Fruit fly (Drosophila melanogaster): ENCODE data around the gene Phae1.
A peak's percentile ranks its signal among the peaks of the same experiment; 100 is the strongest.

The Phae1 gene

DNA sequence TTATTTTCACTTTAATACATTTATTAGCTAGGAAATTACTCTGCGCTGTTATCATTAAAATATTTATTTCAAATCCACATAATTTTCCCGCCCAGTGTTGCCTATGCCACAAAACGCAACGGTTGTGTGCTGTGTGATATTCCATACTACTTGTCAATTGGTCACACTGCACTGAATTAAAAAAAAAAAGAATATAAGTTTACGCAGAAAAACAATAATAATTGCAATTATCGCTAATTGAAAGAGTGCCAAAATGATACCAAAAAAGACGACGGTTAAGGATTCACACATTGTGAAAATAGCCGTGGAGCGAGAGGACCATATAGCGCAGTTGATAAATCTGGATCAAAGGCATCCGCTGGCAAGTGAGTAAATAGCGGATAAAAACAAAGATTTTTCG lies 11.5 kb upstream of the Phae1 start, which contains the start of gene Ced-12:
Ced-12 (plus strand) TSS at position 141 of the 400 bp plus-strand sequence.
- TF ChIP-seq dsx (GFP tag; optimal IDR thresholded peaks at IDR 0.05; ENCODE audit: poor library complexity, severe bottlenecking) = no peak
- peak; percentile 45 for TF ChIP-seq fkh (GFP tag; optimal IDR thresholded peaks at IDR 0.05)

DNA sequence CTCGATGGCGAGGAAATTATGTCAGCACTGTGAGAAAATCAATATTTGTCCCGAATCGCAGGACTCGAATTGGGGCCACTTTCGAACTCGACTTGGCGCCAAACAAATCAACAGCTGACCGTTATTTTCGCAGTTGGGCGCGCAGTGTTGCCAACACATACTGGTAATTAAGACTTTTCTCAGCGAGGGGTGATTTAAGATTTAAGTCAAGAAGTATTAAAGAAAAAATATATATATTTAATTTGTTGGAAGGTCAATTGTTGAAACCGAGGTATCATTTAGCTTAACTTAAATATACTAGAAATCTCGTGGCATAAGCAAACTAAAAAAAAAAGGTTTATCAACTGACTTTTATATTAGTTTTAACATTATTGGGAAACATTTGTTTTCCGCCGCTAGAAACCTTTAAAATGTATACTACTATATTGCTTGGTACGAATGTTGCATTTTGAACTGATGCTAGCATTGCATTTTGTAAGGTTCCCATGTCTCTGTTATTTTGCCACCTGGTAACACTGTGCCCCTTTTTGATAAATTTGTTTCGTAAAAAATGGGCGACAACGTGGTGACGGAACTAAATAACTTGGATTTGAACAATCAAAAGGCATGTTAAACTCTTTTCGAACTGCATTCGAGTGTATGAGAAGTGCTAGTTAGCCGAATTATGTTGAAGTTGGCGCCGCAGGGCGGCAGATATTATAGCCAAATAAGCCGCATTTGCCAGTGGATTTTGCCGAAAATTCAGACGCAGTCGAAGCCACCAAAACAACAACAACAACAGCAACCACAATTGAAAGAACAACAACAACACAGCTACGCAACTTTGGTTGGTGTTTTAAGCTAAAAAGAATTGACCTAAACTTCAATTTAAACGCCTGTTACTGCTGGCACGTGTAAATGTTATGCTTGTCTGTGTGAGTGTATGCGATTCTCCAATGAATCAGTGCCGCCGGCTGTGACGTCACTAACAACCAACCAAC lies 5.7 kb upstream of the Phae1 start, which contains the start of the genes Patsas and ThrRS:
Patsas (minus strand) TSS at position 55 of the 980 bp plus-strand sequence.
ThrRS (plus strand) TSS at position 521 of the 980 bp plus-strand sequence.
- TF ChIP-seq CG9139 (GFP tag; optimal IDR thresholded peaks at IDR 0.05) (peak; percentile 54), CG34406 (GFP tag; optimal IDR thresholded peaks at IDR 0.05) (peak; percentile 78), CG8319 (GFP tag; optimal IDR thresholded peaks at IDR 0.05) (peak; percentile 72), Smox (GFP tag; optimal IDR thresholded peaks at IDR 0.05) (no peak), CG8119 (GFP tag; IDR thresholded peaks at IDR 0.05) (peak; percentile 83), Hr38 (GFP tag; optimal IDR thresholded peaks at IDR 0.05) (no peak), CG11294 (GFP tag; IDR thresholded peaks at IDR 0.05) (peak; percentile 68; the same call in 1 of the 2 replicates), CG6792 (GFP tag; optimal IDR thresholded peaks at IDR 0.05) (peak; percentile 66), CG10631 (GFP tag; optimal IDR thresholded peaks at IDR 0.05) (no peak), Hr4 (GFP tag; optimal IDR thresholded peaks at IDR 0.05) (no peak), Lpt (GFP tag; optimal IDR thresholded peaks at IDR 0.05) (peak; percentile 80), salr (GFP tag; optimal IDR thresholded peaks at IDR 0.05) (peak in 1 of 2 experiments; percentile 49), CG10669 (GFP tag; optimal IDR thresholded peaks at IDR 0.05) (no peak), Sox102F (GFP tag; optimal IDR thresholded peaks at IDR 0.05) (no peak), Blimp-1 (GFP tag; optimal IDR thresholded peaks at IDR 0.05) (no peak), pdm3 (GFP tag; optimal IDR thresholded peaks at IDR 0.05) (no peak), Eip75B (GFP tag; optimal IDR thresholded peaks at IDR 0.05) (no peak), CG3919 (GFP tag; optimal IDR thresholded peaks at IDR 0.05) (peak; percentile 84), net (GFP tag; optimal IDR thresholded peaks at IDR 0.05) (peak; percentile 75), OdsH (GFP tag; optimal IDR thresholded peaks at IDR 0.05) (peak; percentile 87), CG7368 (GFP tag; optimal IDR thresholded peaks at IDR 0.05) (peak; percentile 56), Sox14 (GFP tag; optimal IDR thresholded peaks at IDR 0.05) (peak; percentile 81), CG3032 (tag; optimal IDR thresholded peaks at IDR 0.05) (peak; percentile 83), Eip78C (GFP tag) (peak; percentile 93), Ets96B (tag; optimal IDR thresholded peaks at IDR 0.05) (peak; percentile 60), cyc (GFP tag; optimal IDR thresholded peaks at IDR 0.05) (peak; percentile 82), Met (GFP tag; optimal IDR thresholded peaks at IDR 0.05) (no peak), dsx (GFP tag; optimal IDR thresholded peaks at IDR 0.05; ENCODE audit: poor library complexity, severe bottlenecking) (no peak), CG31627 (GFP tag; optimal IDR thresholded peaks at IDR 0.05) (peak; percentile 83), CG4318 (GFP tag; optimal IDR thresholded peaks at IDR 0.05) (no peak), Eip93F (GFP tag; optimal IDR thresholded peaks at IDR 0.05) (peak; percentile 1), svp (GFP tag) (no peak), fd59A (GFP tag; optimal IDR thresholded peaks at IDR 0.05) (peak; percentile 52), spab (GFP tag; optimal IDR thresholded peaks at IDR 0.05) (no peak), ss (GFP tag; optimal IDR thresholded peaks at IDR 0.05) (no peak), CG11762 (GFP tag; optimal IDR thresholded peaks at IDR 0.05; ENCODE audit: insufficient read depth) (no peak), fkh (GFP tag; optimal IDR thresholded peaks at IDR 0.05) (no peak), CG8632 (GFP tag; optimal IDR thresholded peaks at IDR 0.05) (no peak), CG1621 (tag; optimal IDR thresholded peaks at IDR 0.05) (peak; percentile 53), CG6808 (GFP tag; optimal IDR thresholded peaks at IDR 0.05) (peak; percentile 71), eg (GFP tag; IDR thresholded peaks at IDR 0.05) (peak; percentile 91), topi (GFP tag; optimal IDR thresholded peaks at IDR 0.05) (peak; percentile 76), CG6276 (GFP tag; optimal IDR thresholded peaks at IDR 0.05) (no peak), vri (GFP tag; optimal IDR thresholded peaks at IDR 0.05) (no peak), Hr39 (GFP tag; optimal IDR thresholded peaks at IDR 0.05) (peak; percentile 82), CG6854 (GFP tag; optimal IDR thresholded peaks at IDR 0.05) (no peak), achi (GFP tag; optimal IDR thresholded peaks at IDR 0.05) (no peak)
